Worm (Caenorhabditis elegans): ENCODE measurements around the gene srg-42.

- TF ChIP-seq mxl-1 (tag; optimal IDR thresholded peaks at IDR 0.05): no peak
- TF ChIP-seq ztf-6 (GFP tag; IDR thresholded peaks at IDR 0.05): no peak
- TF ChIP-seq repo-1 (tag; optimal IDR thresholded peaks at IDR 0.05): no peak
- TF ChIP-seq F52B5.7 (tag; optimal IDR thresholded peaks at IDR 0.05): no peak
- TF ChIP-seq unc-62 (GFP tag; optimal IDR thresholded peaks at IDR 0.05): no peak
Observed at ce11 chrV:11200316-11200715, 42.5 kb upstream of the srg-42 start, which contains the start of gene K10D6.3.

Measured in whole organism, young adult.